Worm (Caenorhabditis elegans) whole organism, mixed stage, embryonic: ENCODE results near the gene srlf-24.

Experiments
- M03D4.4 ChIP-seq: sonication (generic microtip); optimal IDR thresholded peaks from 2 replicates; lab custom pipeline; 2017; ENCODE audit warnings: mild to moderate bottlenecking, missing genetic modification characterization, missing compliant biosample characterization
- bed-3 ChIP-seq: fragments of 200-800 bp; sonication (Bioruptor generic); optimal IDR thresholded peaks from 3 replicates; lab custom pipeline; 2018; ENCODE audit warnings: mild to moderate bottlenecking, missing genetic modification characterization, moderate library complexity, missing compliant biosample characterization
- blmp-1 ChIP-seq: fragments of 150-350 bp; optimal IDR thresholded peaks from 2 replicates; lab custom pipeline; 2014; ENCODE audit warnings: missing biosample characterization, missing genetic modification characterization
- ham-2 ChIP-seq: fragments of 200-800 bp; sonication (Bioruptor generic); optimal IDR thresholded peaks from 2 replicates; lab custom pipeline; 2018; ENCODE audit warnings: mild to moderate bottlenecking, missing genetic modification characterization, missing compliant biosample characterization
- mab-5 ChIP-seq: fragments of 150-350 bp; optimal IDR thresholded peaks from 2 replicates; lab custom pipeline; 2014; ENCODE audit warnings: missing biosample characterization, missing genetic modification characterization
- mep-1 ChIP-seq: fragments of 150-350 bp; optimal IDR thresholded peaks from 2 replicates; lab custom pipeline; 2017; ENCODE audit warnings: missing biosample characterization, missing genetic modification reagents, missing genetic modification characterization, inconsistent platforms
- nhr-237 ChIP-seq: fragments of 150-350 bp; optimal IDR thresholded peaks from 2 replicates; lab custom pipeline; 2014; ENCODE audit warnings: missing biosample characterization, missing genetic modification characterization
- nhr-28 ChIP-seq: fragments of 150-350 bp; optimal IDR thresholded peaks from 2 replicates; lab custom pipeline; 2014; ENCODE audit warnings: missing biosample characterization, missing genetic modification characterization
- pha-4 ChIP-seq: fragments of 150-350 bp; optimal IDR thresholded peaks from 2 replicates; lab custom pipeline; 2018; ENCODE audit warnings: missing biosample characterization, missing genetic modification reagents, missing genetic modification characterization
- snpc-4 ChIP-seq: fragments of 150-350 bp; optimal IDR thresholded peaks from 2 replicates; lab custom pipeline; 2014; ENCODE audit warnings: missing biosample characterization, missing genetic modification characterization
- unc-62 ChIP-seq: fragments of 150-350 bp; optimal IDR thresholded peaks from 2 replicates; lab custom pipeline; 2014; ENCODE audit warnings: missing biosample characterization, missing genetic modification reagents, missing genetic modification characterization
- ztf-11 ChIP-seq: fragments of 150-350 bp; optimal IDR thresholded peaks from 2 replicates; lab custom pipeline; 2014; ENCODE audit warnings: missing biosample characterization, missing genetic modification characterization

ce11 chrIV:11110995-11111619 lies 5.5 kb upstream of the srlf-24 start, which contains the start of gene rps-5:
- TF ChIP-seq ztf-11, result no peak
- no peak for TF ChIP-seq ham-2 (GFP tag; lab: Kevin White, UChicago)
- TF ChIP-seq bed-3 (GFP tag; lab: Kevin White, UChicago), result no peak
- peak; percentile 41 for TF ChIP-seq pha-4 (tag; lab: Kevin White, UChicago)
- no peak for TF ChIP-seq snpc-4
- no peak for TF ChIP-seq mab-5 (tag; lab: Kevin White, UChicago)
- TF ChIP-seq nhr-28 (tag; lab: Kevin White, UChicago), result no peak
- TF ChIP-seq M03D4.4, result no peak
- TF ChIP-seq blmp-1 (tag; lab: Kevin White, UChicago), result no peak
- peak; percentile 41 for TF ChIP-seq mep-1 (tag; lab: Kevin White, UChicago)
- TF ChIP-seq unc-62 (GFP tag; lab: Kevin White, UChicago), result no peak
- TF ChIP-seq nhr-237 (tag; lab: Kevin White, UChicago), result peak; percentile 33
